Fruit fly (Drosophila melanogaster): ENCODE results near the gene Con.

DNA sequence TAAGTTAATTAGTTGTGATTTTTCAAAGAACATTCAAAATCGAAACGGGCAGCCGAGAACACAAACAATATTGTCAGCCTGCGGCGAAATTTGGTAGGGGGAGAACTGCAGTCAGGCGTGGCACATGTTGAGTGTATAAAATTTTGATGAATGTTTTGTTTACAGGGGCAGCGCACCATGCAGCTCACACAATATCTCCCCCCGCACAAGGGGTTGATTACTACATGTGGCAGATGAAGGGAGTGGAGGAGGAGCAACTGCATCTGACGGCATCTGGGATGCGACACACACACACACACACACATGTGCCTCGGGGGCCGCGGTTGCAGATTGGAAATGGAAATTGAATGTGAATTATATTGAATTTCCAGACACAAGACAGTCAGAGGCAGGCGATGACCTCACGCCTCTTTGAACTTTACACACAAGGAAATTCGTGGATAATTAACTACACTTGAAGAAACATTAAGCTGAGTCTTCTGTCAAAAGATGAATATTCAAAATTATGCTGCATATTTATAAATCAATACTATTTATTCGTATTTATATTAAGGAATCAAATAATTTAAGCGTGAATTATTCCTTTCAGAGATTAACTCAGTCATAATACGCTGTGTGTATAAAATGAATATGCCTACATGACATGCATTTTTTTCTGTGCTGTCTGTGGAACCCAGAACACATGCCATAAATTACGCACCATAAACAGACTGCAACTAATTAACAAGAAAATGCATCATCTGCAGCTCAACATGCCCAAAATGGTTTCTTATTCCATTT lies 79.2 kb downstream of the Con start:
- TF ChIP-seq pan (optimal IDR thresholded peaks at IDR 0.05), result no peak
- no peak for TF ChIP-seq CG8478 (optimal IDR thresholded peaks at IDR 0.05)
- no peak for TF ChIP-seq usp (GFP tag; optimal IDR thresholded peaks at IDR 0.05)
- no peak for TF ChIP-seq psq (optimal IDR thresholded peaks at IDR 0.05)
- TF ChIP-seq EcR (GFP tag; optimal IDR thresholded peaks at IDR 0.05), result no peak
